Fruit fly (Drosophila melanogaster): ENCODE results near the gene CG34124.

The CG34124 gene

DNA sequence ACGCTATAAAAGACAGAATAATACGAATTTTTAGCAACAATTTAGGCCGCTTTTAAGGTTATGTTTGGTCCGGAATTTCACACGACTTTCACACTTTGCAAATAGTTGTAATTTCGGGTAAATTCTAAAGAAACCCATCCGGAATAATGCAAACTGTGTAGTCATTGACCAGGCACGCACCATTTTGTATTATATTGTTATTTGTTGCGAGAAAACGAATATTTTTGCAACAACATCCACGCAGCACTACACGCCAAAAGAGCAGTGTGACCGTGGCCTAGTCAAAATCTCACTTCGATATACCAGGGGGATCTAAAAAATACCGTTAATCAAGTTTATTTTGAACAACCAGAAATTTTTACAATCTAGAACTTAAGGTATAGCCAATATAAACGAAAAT, 9.3 kb downstream of the CG34124 start, which contains the start of gene eIF3i (continued):
- TF ChIP-seq pho (GFP tag; optimal IDR thresholded peaks at IDR 0.05) (no peak), CG1603 (tag; optimal IDR thresholded peaks at IDR 0.05) (no peak), CG16815 (GFP tag; optimal IDR thresholded peaks at IDR 0.05) (no peak), Ets97D (GFP tag; optimal IDR thresholded peaks at IDR 0.05) (no peak), Poxn (GFP tag; IDR thresholded peaks at IDR 0.05) (no peak), Ssrp (tag; optimal IDR thresholded peaks at IDR 0.05) (no peak), dan (GFP tag; IDR thresholded peaks at IDR 0.05) (no peak), bcd (GFP tag; optimal IDR thresholded peaks at IDR 0.05) (no peak), CG6791 (GFP tag; IDR thresholded peaks at IDR 0.05; ENCODE audit: partially characterized antibody) (no peak), fd96Cb (tag; optimal IDR thresholded peaks at IDR 0.05) (no peak), CG11093 (GFP tag; IDR thresholded peaks at IDR 0.05) (no peak), bbx (GFP tag; IDR thresholded peaks at IDR 0.05; ENCODE audit: partially characterized antibody) (no peak), YL-1 (GFP tag; optimal IDR thresholded peaks at IDR 0.05) (peak; percentile 51), kni (GFP tag; optimal IDR thresholded peaks at IDR 0.05) (no peak), klu (GFP tag; IDR thresholded peaks at IDR 0.05) (no peak), ab (GFP tag; optimal IDR thresholded peaks at IDR 0.05) (no peak), Dip3 (GFP tag; optimal IDR thresholded peaks at IDR 0.05) (no peak), gfzf (GFP tag; optimal IDR thresholded peaks at IDR 0.05) (peak; percentile 77), hb (GFP tag; IDR thresholded peaks at IDR 0.05; ENCODE audit: partially characterized antibody) (no peak), MBD-R2 (GFP tag; IDR thresholded peaks at IDR 0.05) (peak; percentile 42; the same call in 1 of the 2 replicates), luna (GFP tag; optimal IDR thresholded peaks at IDR 0.05) (no peak), Atf-2 (GFP tag; optimal IDR thresholded peaks at IDR 0.05) (no peak), CG1233 (GFP tag; optimal IDR thresholded peaks at IDR 0.05) (no peak), CG7271 (tag; optimal IDR thresholded peaks at IDR 0.05) (no peak), CG6254 (GFP tag; optimal IDR thresholded peaks at IDR 0.05) (no peak), Max (GFP tag; optimal IDR thresholded peaks at IDR 0.05) (no peak), Med (GFP tag) (peak; percentile 65), Dll (GFP tag; IDR thresholded peaks at IDR 0.05; ENCODE audit: partially characterized antibody) (no peak), CG4360 (GFP tag; IDR thresholded peaks at IDR 0.05) (0 out of 2 replicates have a peak, but pooled peaks have one; percentile 33), jumu (GFP tag; optimal IDR thresholded peaks at IDR 0.05) (no peak), CG17802 (tag; optimal IDR thresholded peaks at IDR 0.05) (no peak), ara (GFP tag; IDR thresholded peaks at IDR 0.05) (no peak), CG7556 (GFP tag; optimal IDR thresholded peaks at IDR 0.05) (no peak), PHDP (tag; optimal IDR thresholded peaks at IDR 0.05) (no peak), Hand (GFP tag; optimal IDR thresholded peaks at IDR 0.05) (no peak), CG13894 (tag; optimal IDR thresholded peaks at IDR 0.05) (no peak), Mrtf (GFP tag; IDR thresholded peaks at IDR 0.05) (no peak), Dp (GFP tag; optimal IDR thresholded peaks at IDR 0.05) (peak; percentile 18), pzg (GFP tag; optimal IDR thresholded peaks at IDR 0.05) (peak; percentile 55), CG14441 (GFP tag; IDR thresholded peaks at IDR 0.05) (no peak), Sox102F (GFP tag; optimal IDR thresholded peaks at IDR 0.05) (no peak), stwl (tag; optimal IDR thresholded peaks at IDR 0.05) (peak; percentile 11), Opbp (GFP tag; IDR thresholded peaks at IDR 0.05; ENCODE audit: partially characterized antibody) (no peak), rib (GFP tag; IDR thresholded peaks at IDR 0.05) (no peak), btn (GFP tag; optimal IDR thresholded peaks at IDR 0.05) (no peak), Ptx1 (GFP tag; IDR thresholded peaks at IDR 0.05) (no peak), CG4854 (GFP tag; optimal IDR thresholded peaks at IDR 0.05) (no peak), Awh (GFP tag; IDR thresholded peaks at IDR 0.05) (no peak), CG9932 (GFP tag; IDR thresholded peaks at IDR 0.05) (no peak), dm (GFP tag; optimal IDR thresholded peaks at IDR 0.05) (peak; percentile 61), tx (GFP tag; optimal IDR thresholded peaks at IDR 0.05) (no peak), CG1024 (GFP tag; IDR thresholded peaks at IDR 0.05) (no peak)

Measured in whole organism, embryonic.